Worm (Caenorhabditis elegans) whole organism, early embryonic: Measurements from ENCODE around the gene bcl-11.

Experiments
- ama-1 ChIP-seq: fragments of 150-350 bp; optimal IDR thresholded peaks from 2 replicates; lab custom pipeline; 2014
- scrt-1 ChIP-seq: fragments of 200-800 bp; sonication (Bioruptor generic); IDR thresholded peaks from 2 replicates; pipeline ENCODE4 v1.3.6; 2022; ENCODE audit warnings: missing genetic modification characterization, missing compliant biosample characterization
- tbx-11 ChIP-seq: fragments of 200-800 bp; sonication (Bioruptor generic); IDR thresholded peaks from 2 replicates; pipeline ENCODE4 v1.3.6; 2022; ENCODE audit warnings: missing genetic modification characterization, missing compliant biosample characterization

ce11 chrV:6390163-6390562 lies 34.3 kb downstream of the bcl-11 start, which contains the start of gene F57F4.1:
- TF ChIP-seq ama-1 (lab: Kevin White, UChicago), result no peak
- no peak for TF ChIP-seq tbx-11 (GFP tag; lab: Robert Waterston, UW)
- no peak for TF ChIP-seq scrt-1
